Fruit fly (Drosophila melanogaster) whole organism, pupa: ENCODE results near the gene CG10486.

Experiments
- CG10348 ChIP-seq: fragments of 200-800 bp; sonication (Bioruptor generic); IDR thresholded peaks from 2 replicates; pipeline ENCODE4 v1.3.6; 2022; ENCODE audit warnings: missing biosample characterization, missing genetic modification characterization
- CG12605 ChIP-seq: fragments of 200-800 bp; sonication (Bioruptor generic); IDR thresholded peaks from 2 replicates; pipeline ENCODE4 v1.3.6; 2022; ENCODE audit warnings: missing biosample characterization, missing genetic modification characterization
- CG13204 ChIP-seq: fragments of 200-800 bp; sonication (Bioruptor generic); optimal IDR thresholded peaks from 2 replicates; lab custom pipeline; 2018; ENCODE audit warnings: missing biosample characterization, mild to moderate bottlenecking, missing genetic modification characterization, moderate library complexity
- CG14655 ChIP-seq: fragments of 200-800 bp; sonication (Bioruptor generic); optimal IDR thresholded peaks from 3 replicates; lab custom pipeline; 2017; ENCODE audit warnings: mild to moderate bottlenecking, missing biosample characterization, missing genetic modification reagents, missing genetic modification characterization
- CG15710 ChIP-seq: fragments of 200-800 bp; sonication (Bioruptor generic); optimal IDR thresholded peaks from 2 replicates; lab custom pipeline; 2018; ENCODE audit warnings: missing biosample characterization, mild to moderate bottlenecking, missing genetic modification characterization, moderate library complexity
- CG17806 ChIP-seq: fragments of 200-800 bp; sonication (Bioruptor generic); optimal IDR thresholded peaks from 2 replicates; lab custom pipeline; 2018; ENCODE audit warnings: missing biosample characterization, mild to moderate bottlenecking, missing genetic modification characterization, moderate library complexity
- CG32121 ChIP-seq: fragments of 200-800 bp; sonication (Bioruptor generic); IDR thresholded peaks from 2 replicates; pipeline ENCODE4 v1.3.6; 2022; ENCODE audit warnings: missing biosample characterization, missing genetic modification characterization
- CG34367 ChIP-seq: fragments of 200-800 bp; sonication (Bioruptor generic); optimal IDR thresholded peaks from 2 replicates; lab custom pipeline; 2018; ENCODE audit warnings: missing biosample characterization, mild to moderate bottlenecking, missing genetic modification characterization
- CG4496 ChIP-seq: fragments of 200-800 bp; sonication (Bioruptor generic); IDR thresholded peaks from 3 replicates; pipeline ENCODE4 v1.3.6; 2022; ENCODE audit warnings: missing biosample characterization, missing genetic modification characterization
- CG8159 ChIP-seq: fragments of 200-800 bp; sonication (Bioruptor generic); optimal IDR thresholded peaks from 3 replicates; lab custom pipeline; 2018; ENCODE audit warnings: missing biosample characterization, mild to moderate bottlenecking, missing genetic modification characterization, moderate library complexity
- CG8301 ChIP-seq: fragments of 200-800 bp; sonication (Bioruptor generic); optimal IDR thresholded peaks from 2 replicates; lab custom pipeline; 2018; ENCODE audit warnings: missing biosample characterization, mild to moderate bottlenecking, missing genetic modification characterization
- CG9948 ChIP-seq: fragments of 200-800 bp; sonication (Bioruptor generic); optimal IDR thresholded peaks from 2 replicates; lab custom pipeline; 2018; ENCODE audit warnings: missing biosample characterization, mild to moderate bottlenecking, missing genetic modification characterization, moderate library complexity
- D1 ChIP-seq: fragments of 200-800 bp; sonication (Bioruptor generic); optimal IDR thresholded peaks from 2 replicates; lab custom pipeline; 2018; ENCODE audit warnings: missing biosample characterization, mild to moderate bottlenecking, missing genetic modification characterization, moderate library complexity
- EcR ChIP-seq: fragments of 200-800 bp; sonication (Bioruptor generic); optimal IDR thresholded peaks from 3 replicates; lab custom pipeline; 2019; ENCODE audit warnings: missing biosample characterization, missing genetic modification characterization, mild to moderate bottlenecking, moderate library complexity, missing genetic modification reagents
- Ets98B ChIP-seq: fragments of 200-800 bp; sonication (Bioruptor generic); IDR thresholded peaks from 2 replicates; pipeline ENCODE4 v1.3.6; 2022; ENCODE audit warnings: missing biosample characterization, missing genetic modification characterization
- Pif1A ChIP-seq: fragments of 200-800 bp; sonication (Bioruptor generic); optimal IDR thresholded peaks from 3 replicates; lab custom pipeline; 2016; ENCODE audit warnings: missing biosample characterization, missing genetic modification characterization
- Pif1B ChIP-seq: fragments of 200-800 bp; sonication (Bioruptor generic); optimal IDR thresholded peaks from 3 replicates; lab custom pipeline; 2016; ENCODE audit warnings: missing biosample characterization, missing genetic modification characterization
- Snoo ChIP-seq: fragments of 200-800 bp; sonication (Bioruptor generic); optimal IDR thresholded peaks from 3 replicates; lab custom pipeline; 2017; ENCODE audit warnings: missing biosample characterization, mild to moderate bottlenecking, missing genetic modification characterization, inconsistent platforms
- fd96Ca ChIP-seq: fragments of 200-800 bp; sonication (Bioruptor generic); IDR thresholded peaks from 3 replicates; pipeline ENCODE4 v1.3.6; 2022; ENCODE audit warnings: missing biosample characterization, missing genetic modification characterization
- gl ChIP-seq: fragments of 200-800 bp; sonication (Bioruptor generic); optimal IDR thresholded peaks from 2 replicates; lab custom pipeline; 2018; ENCODE audit warnings: missing biosample characterization, mild to moderate bottlenecking, missing genetic modification characterization
- rn ChIP-seq: fragments of 200-800 bp; sonication (Bioruptor generic); IDR thresholded peaks from 2 replicates; pipeline ENCODE4 v1.3.6; 2022; ENCODE audit warnings: missing biosample characterization, missing genetic modification characterization

CG10486 gene

dm6 chr3L:5863868-5864413, 42.6 kb downstream of the CG10486 start:
- TF ChIP-seq Ets98B (GFP tag; lab: Robert Waterston, UW) (no peak), D1 (tag; lab: Kevin White, UChicago) (no peak), fd96Ca (GFP tag; lab: Robert Waterston, UW) (no peak), rn (no peak), CG15710 (tag; lab: Kevin White, UChicago) (peak; percentile 71), Pif1A (peak; percentile 13), CG13204 (GFP tag; lab: Kevin White, UChicago) (peak; percentile 27), CG8301 (tag; lab: Kevin White, UChicago) (no peak), CG17806 (tag; lab: Kevin White, UChicago) (peak; percentile 67), Snoo (tag; lab: Kevin White, UChicago) (peak; percentile 25), CG4496 (no peak), CG8159 (tag; lab: Kevin White, UChicago) (peak; percentile 79), CG10348 (GFP tag; lab: Robert Waterston, UW) (no peak), EcR (no peak), CG32121 (no peak), gl (tag; lab: Kevin White, UChicago) (peak; percentile 22), CG14655 (GFP tag; lab: Kevin White, UChicago) (no peak), Pif1B (GFP tag; lab: Kevin White, UChicago) (no peak), CG34367 (tag; lab: Kevin White, UChicago) (peak; percentile 48), CG12605 (GFP tag; lab: Robert Waterston, UW) (no peak), CG9948 (tag; lab: Kevin White, UChicago) (peak; percentile 47)
- TF ChIP-seq, all 21 proteins: peak for 9

dm6 chr3L:5862994-5863393, 43.5 kb downstream of the CG10486 start:
- TF ChIP-seq CG8159 (tag; lab: Kevin White, UChicago) (peak; percentile 76), CG14655 (GFP tag; lab: Kevin White, UChicago) (peak; percentile 43), CG10348 (GFP tag; lab: Robert Waterston, UW) (no peak), CG8301 (tag; lab: Kevin White, UChicago) (peak; percentile 18), Ets98B (GFP tag; lab: Robert Waterston, UW) (no peak), rn (no peak), CG12605 (GFP tag; lab: Robert Waterston, UW) (no peak), fd96Ca (GFP tag; lab: Robert Waterston, UW) (no peak), D1 (tag; lab: Kevin White, UChicago) (no peak), Pif1B (GFP tag; lab: Kevin White, UChicago) (peak; percentile 0), CG17806 (tag; lab: Kevin White, UChicago) (peak; percentile 52), gl (tag; lab: Kevin White, UChicago) (no peak), CG9948 (tag; lab: Kevin White, UChicago) (peak; percentile 51), CG32121 (no peak), CG15710 (tag; lab: Kevin White, UChicago) (peak; percentile 64), EcR (no peak), Pif1A (peak; percentile 50), CG4496 (0 out of 3 replicates have a peak, but pooled peaks have one; percentile 44), CG34367 (tag; lab: Kevin White, UChicago) (peak; percentile 37), Snoo (tag; lab: Kevin White, UChicago) (peak; percentile 74)

- TF ChIP-seq Snoo (tag; lab: Kevin White, UChicago) = no peak
- no peak for TF ChIP-seq gl (tag; lab: Kevin White, UChicago)
- no peak for TF ChIP-seq CG14655 (GFP tag; lab: Kevin White, UChicago)
- no peak for TF ChIP-seq CG34367 (tag; lab: Kevin White, UChicago)
- no peak for TF ChIP-seq CG17806 (tag; lab: Kevin White, UChicago)
- TF ChIP-seq CG12605 (GFP tag; lab: Robert Waterston, UW) = no peak
- TF ChIP-seq CG8159 (tag; lab: Kevin White, UChicago) = no peak
- TF ChIP-seq Pif1B (GFP tag; lab: Kevin White, UChicago) = no peak
- no peak for TF ChIP-seq CG8301 (tag; lab: Kevin White, UChicago)
These were observed 47.5 kb downstream of the CG10486 start for dm6 chr3L:5859029-5859428.

dm6 chr3L:5856919-5857318, 49.6 kb downstream of the CG10486 start:
- TF ChIP-seq Snoo (tag; lab: Kevin White, UChicago) (no peak), Pif1A (peak; percentile 15), CG14655 (GFP tag; lab: Kevin White, UChicago) (peak; percentile 37), CG8159 (tag; lab: Kevin White, UChicago) (peak; percentile 64), fd96Ca (GFP tag; lab: Robert Waterston, UW) (no peak), CG9948 (tag; lab: Kevin White, UChicago) (peak; percentile 61), CG4496 (no peak), Ets98B (GFP tag; lab: Robert Waterston, UW) (no peak), EcR (no peak), CG10348 (GFP tag; lab: Robert Waterston, UW) (no peak), rn (no peak), D1 (tag; lab: Kevin White, UChicago) (no peak), Pif1B (GFP tag; lab: Kevin White, UChicago) (no peak), CG8301 (tag; lab: Kevin White, UChicago) (peak; percentile 7), CG17806 (tag; lab: Kevin White, UChicago) (peak; percentile 56), CG34367 (tag; lab: Kevin White, UChicago) (peak; percentile 38), CG13204 (GFP tag; lab: Kevin White, UChicago) (no peak), CG15710 (tag; lab: Kevin White, UChicago) (peak; percentile 42)
- TF ChIP-seq, all 21 proteins: peak for 8
